Fruit fly (Drosophila melanogaster) whole organism, wandering third instar larva: ENCODE measurements around the gene CG42305.

Experiments
- Abd-B ChIP-seq: fragments of >200 bp; optimal IDR thresholded peaks from 2 replicates; lab custom pipeline; 2017; ENCODE audit warnings: missing biosample characterization, missing genetic modification characterization
- Hnf4 ChIP-seq: fragments of 200-800 bp; sonication (Bioruptor generic); optimal IDR thresholded peaks from 2 replicates; lab custom pipeline; 2016; ENCODE audit warnings: missing biosample characterization, mild to moderate bottlenecking, missing genetic modification characterization
- Vsx2 ChIP-seq: fragments of 200-300, 225-300 bp; sonication (Bioruptor generic); optimal IDR thresholded peaks from 2 replicates; lab custom pipeline; 2018; ENCODE audit warnings: missing biosample characterization, missing genetic modification characterization; ENCODE audit not compliant: partially characterized antibody
- psq ChIP-seq: fragments of 200-800 bp; sonication (Bioruptor generic); optimal IDR thresholded peaks from 3 replicates; lab custom pipeline; 2017; ENCODE audit warnings: missing biosample characterization, mild to moderate bottlenecking, missing genetic modification characterization, moderate library complexity

DNA sequence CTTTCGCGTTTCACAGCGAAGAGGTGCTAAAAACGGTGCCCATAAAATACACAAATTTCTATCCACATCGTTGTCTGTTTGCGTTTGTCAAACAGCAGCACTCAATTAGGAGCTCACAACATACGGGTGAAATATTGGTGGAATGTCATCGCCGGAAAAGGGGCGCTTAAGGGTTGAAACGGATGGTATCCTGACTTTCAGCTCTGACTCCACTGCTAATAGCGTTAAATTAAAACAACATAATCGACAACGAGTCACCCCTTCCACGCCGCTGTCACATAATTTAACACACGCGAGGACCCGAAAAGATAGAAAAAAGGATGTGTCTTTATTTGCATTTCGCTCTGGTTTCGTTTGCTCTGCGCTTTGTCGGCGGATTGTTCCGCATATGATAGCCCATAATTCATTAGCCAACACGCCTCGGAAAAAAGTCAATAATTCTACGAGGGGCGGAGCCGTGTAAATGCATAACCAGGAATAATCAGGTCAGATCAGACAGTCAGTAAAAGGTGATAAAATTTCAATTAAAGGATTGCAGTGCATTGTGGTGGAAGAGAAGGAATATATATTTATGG is 27.3 kb upstream of the CG42305 start:
- TF ChIP-seq Vsx2 (GFP tag; lab: Kevin White, UChicago) (no peak), Hnf4 (GFP tag; lab: Kevin White, UChicago) (no peak), Abd-B (GFP tag; lab: Kevin White, UChicago) (no peak), psq (GFP tag; lab: Kevin White, UChicago) (no peak)
